Worm (Caenorhabditis elegans) whole organism, L4 larva: Measurements from ENCODE around the gene F41G3.3.

Experiments used
- ceh-82 ChIP-seq: sonication (generic microtip); optimal IDR thresholded peaks from 2 replicates; lab custom pipeline; 2017; ENCODE audit warnings: missing biosample characterization, missing genetic modification characterization
- daf-12 ChIP-seq: fragments of 150-350 bp; optimal IDR thresholded peaks from 2 replicates; lab custom pipeline; 2014; ENCODE audit warnings: missing biosample characterization, missing genetic modification reagents, missing genetic modification characterization
- ztf-11 ChIP-seq: fragments of 150-350 bp; optimal IDR thresholded peaks from 2 replicates; lab custom pipeline; 2014; ENCODE audit warnings: missing biosample characterization, missing genetic modification characterization

ce11 chrII:6713003-6713402 lies 43.3 kb upstream of the F41G3.3 start:
- no peak for TF ChIP-seq daf-12 (tag; lab: Kevin White, UChicago)
- TF ChIP-seq ceh-82 (tag; lab: Kevin White, UChicago): no peak
- no peak for TF ChIP-seq ztf-11 (tag; lab: Kevin White, UChicago)
